Worm (Caenorhabditis elegans): Measurements from ENCODE around the gene prp-21.
A peak's percentile ranks its signal among the peaks of the same experiment; 100 is the strongest.

prp-21 gene

ce11 chrII:484328-484916 lies at the start of gene prp-21, which contains the start of gene gldi-1:
TSS of gene prp-21 (plus strand) at chrII:484866.
TSS of gene gldi-1 (minus strand) at chrII:484378.
- TF ChIP-seq eyg-1 (tag; optimal IDR thresholded peaks at IDR 0.05) = no peak
- TF ChIP-seq elt-2 (tag; optimal IDR thresholded peaks at IDR 0.05) = no peak
- no peak for TF ChIP-seq hlh-15 (tag; optimal IDR thresholded peaks at IDR 0.05)
- TF ChIP-seq pqm-1 (tag; optimal IDR thresholded peaks at IDR 0.05) = no peak
- TF ChIP-seq ceh-31 (tag; optimal IDR thresholded peaks at IDR 0.05) = peak; percentile 77
- TF ChIP-seq unc-86 (tag; optimal IDR thresholded peaks at IDR 0.05) = no peak
- peak; percentile 57 for TF ChIP-seq hlh-8 (tag; optimal IDR thresholded peaks at IDR 0.05)
- TF ChIP-seq ceh-9 (tag; optimal IDR thresholded peaks at IDR 0.05) = no peak
- TF ChIP-seq ceh-22 (tag; optimal IDR thresholded peaks at IDR 0.05) = no peak
- TF ChIP-seq ceh-24 (tag; optimal IDR thresholded peaks at IDR 0.05) = no peak
- no peak for TF ChIP-seq ttx-3 (tag; optimal IDR thresholded peaks at IDR 0.05)
- TF ChIP-seq ceh-2 (tag; optimal IDR thresholded peaks at IDR 0.05) = peak; percentile 66
- TF ChIP-seq ama-1 (optimal IDR thresholded peaks at IDR 0.05) = no peak
- no peak for TF ChIP-seq ceh-34 (tag; optimal IDR thresholded peaks at IDR 0.05)
- TF ChIP-seq nfya-1 (tag; optimal IDR thresholded peaks at IDR 0.05) = no peak
- peak; percentile 33 for TF ChIP-seq pax-1 (tag; optimal IDR thresholded peaks at IDR 0.05)
- TF ChIP-seq sox-4 (tag; optimal IDR thresholded peaks at IDR 0.05) = no peak
- peak; percentile 36 for TF ChIP-seq C08G9.2 (tag; optimal IDR thresholded peaks at IDR 0.05)
- TF ChIP-seq ceh-14 (tag; optimal IDR thresholded peaks at IDR 0.05) = peak; percentile 31
- peak; percentile 38 for TF ChIP-seq tbx-2 (tag; optimal IDR thresholded peaks at IDR 0.05)
- TF ChIP-seq gmeb-2 (tag; optimal IDR thresholded peaks at IDR 0.05) = no peak
- TF ChIP-seq F13H6.1 (tag; optimal IDR thresholded peaks at IDR 0.05) = no peak
- no peak for TF ChIP-seq ceh-45 (GFP tag; IDR thresholded peaks at IDR 0.05)
- TF ChIP-seq tbx-7 (tag; optimal IDR thresholded peaks at IDR 0.05) = peak; percentile 40
- TF ChIP-seq ahr-1 (tag; optimal IDR thresholded peaks at IDR 0.05) = no peak
- TF ChIP-seq T23F11.4 (GFP tag; optimal IDR thresholded peaks at IDR 0.05) = no peak
- no peak for TF ChIP-seq hlh-30 (tag; optimal IDR thresholded peaks at IDR 0.05; ENCODE audit: insufficient read depth)
- TF ChIP-seq unc-42 (tag; optimal IDR thresholded peaks at IDR 0.05) = peak; percentile 99
- TF ChIP-seq sox-2 (GFP tag; IDR thresholded peaks at IDR 0.05) = no peak
- TF ChIP-seq pros-1 (tag; optimal IDR thresholded peaks at IDR 0.05) = no peak
- TF ChIP-seq ets-4 (tag; optimal IDR thresholded peaks at IDR 0.05) = peak; percentile 63
- TF ChIP-seq K09A11.1 (tag; optimal IDR thresholded peaks at IDR 0.05; ENCODE audit: insufficient read depth) = no peak
- TF ChIP-seq fax-1 (tag; optimal IDR thresholded peaks at IDR 0.05) = no peak
- no peak for TF ChIP-seq Y22D7AL.16 (tag; optimal IDR thresholded peaks at IDR 0.05)
- TF ChIP-seq che-1 (tag; optimal IDR thresholded peaks at IDR 0.05) = no peak
- TF ChIP-seq fkh-6 (tag; optimal IDR thresholded peaks at IDR 0.05) = no peak
- TF ChIP-seq zip-5 (tag; optimal IDR thresholded peaks at IDR 0.05) = peak; percentile 40
- no peak for TF ChIP-seq odd-2 (tag; optimal IDR thresholded peaks at IDR 0.05)
- no peak for TF ChIP-seq K02D7.2 (tag; optimal IDR thresholded peaks at IDR 0.05)

ce11 chrII:437279-437678 lies 47.4 kb upstream of the prp-21 start:
- TF ChIP-seq elt-2 (tag; optimal IDR thresholded peaks at IDR 0.05) (no peak), sdc-2 (tag; optimal IDR thresholded peaks at IDR 0.05) (no peak), elt-4 (tag; optimal IDR thresholded peaks at IDR 0.05) (no peak), madf-2 (tag; optimal IDR thresholded peaks at IDR 0.05) (no peak), hlh-15 (tag; optimal IDR thresholded peaks at IDR 0.05) (no peak), hlh-13 (GFP tag; optimal IDR thresholded peaks at IDR 0.05) (no peak), odd-2 (tag; optimal IDR thresholded peaks at IDR 0.05) (no peak), ceh-30 (tag; optimal IDR thresholded peaks at IDR 0.05) (no peak), lim-6 (tag; optimal IDR thresholded peaks at IDR 0.05) (no peak), nhr-11 (tag; optimal IDR thresholded peaks at IDR 0.05) (no peak), ceh-14 (tag; optimal IDR thresholded peaks at IDR 0.05) (no peak), ceh-2 (tag; optimal IDR thresholded peaks at IDR 0.05) (no peak), unc-86 (tag; optimal IDR thresholded peaks at IDR 0.05) (no peak), syd-9 (tag; optimal IDR thresholded peaks at IDR 0.05) (no peak), pros-1 (tag; optimal IDR thresholded peaks at IDR 0.05) (no peak), ceh-19 (GFP tag; optimal IDR thresholded peaks at IDR 0.05) (no peak), mec-3 (tag; optimal IDR thresholded peaks at IDR 0.05; ENCODE audit: borderline replicate concordance) (no peak), ceh-9 (tag; optimal IDR thresholded peaks at IDR 0.05) (no peak), unc-55 (GFP tag; optimal IDR thresholded peaks at IDR 0.05) (no peak)
